Worm (Caenorhabditis elegans) whole organism, L1 larva: ENCODE results near the gene Y37A1A.2.
A peak's percentile ranks its signal among the peaks of the same experiment; 100 is the strongest.

Experiments used
- C04F5.9 ChIP-seq: sonication (generic microtip); optimal IDR thresholded peaks from 2 replicates; lab custom pipeline; 2016; ENCODE audit warnings: missing genetic modification characterization, missing compliant biosample characterization
- C16A3.4 ChIP-seq: fragments of 150-350 bp; optimal IDR thresholded peaks from 2 replicates; lab custom pipeline; 2014; ENCODE audit warnings: missing biosample characterization, missing genetic modification characterization
- C34B4.2 ChIP-seq: sonication (generic microtip); optimal IDR thresholded peaks from 2 replicates; lab custom pipeline; 2017; ENCODE audit warnings: mild to moderate bottlenecking, missing genetic modification characterization, missing compliant biosample characterization
- F16B12.6 ChIP-seq: fragments of 150-350 bp; optimal IDR thresholded peaks from 2 replicates; lab custom pipeline; 2014; ENCODE audit warnings: missing biosample characterization, missing genetic modification characterization
- alr-1 ChIP-seq: fragments of 200-800 bp; sonication (Bioruptor generic); optimal IDR thresholded peaks from 2 replicates; lab custom pipeline; 2018; ENCODE audit warnings: borderline replicate concordance, mild to moderate bottlenecking, missing genetic modification characterization, missing compliant biosample characterization
- aly-2 ChIP-seq: fragments of 150-350 bp; optimal IDR thresholded peaks from 2 replicates; lab custom pipeline; 2014; ENCODE audit warnings: missing biosample characterization, missing genetic modification characterization
- ama-1 ChIP-seq: fragments of 150-350 bp; optimal IDR thresholded peaks from 2 replicates; lab custom pipeline; 2014
- blmp-1 ChIP-seq: fragments of 150-350 bp; optimal IDR thresholded peaks from 2 replicates; lab custom pipeline; 2014; ENCODE audit warnings: missing biosample characterization, missing genetic modification characterization
- ceh-63 ChIP-seq: fragments of 200-800 bp; sonication (Bioruptor generic); optimal IDR thresholded peaks from 2 replicates; lab custom pipeline; 2018; ENCODE audit warnings: mild to moderate bottlenecking, missing genetic modification characterization, missing compliant biosample characterization
- ceh-90 ChIP-seq: sonication (generic microtip); optimal IDR thresholded peaks from 2 replicates; lab custom pipeline; 2016; ENCODE audit warnings: missing genetic modification characterization, missing compliant biosample characterization
- dpl-1 ChIP-seq, 3 experiments: fragments of 150-350 bp in 2 of 3; sonication (generic microtip) in 1 of 3; optimal IDR thresholded peaks; 2 replicates each; lab custom pipeline; 2014 to 2017; ENCODE audit warnings: missing biosample characterization in 3 of 3, missing genetic modification characterization in 3 of 3, missing genetic modification reagents in 3 of 3
- efl-1 ChIP-seq, 4 experiments: fragments of 150-350 bp; optimal IDR thresholded peaks in 3 of 4; peaks in 1 of 4; 1 replicate in 1 of 4; 2 replicates in 3 of 4; lab custom pipeline; 2014; ENCODE audit warnings: missing biosample characterization in 2 of 4, missing genetic modification characterization in 2 of 4, missing genetic modification reagents in 2 of 4
- fkh-8 ChIP-seq: sonication (generic microtip); optimal IDR thresholded peaks from 2 replicates; lab custom pipeline; 2016; ENCODE audit warnings: mild to moderate bottlenecking, missing genetic modification characterization, missing compliant biosample characterization
- fos-1 ChIP-seq: fragments of 150-350 bp; optimal IDR thresholded peaks from 2 replicates; lab custom pipeline; 2014; ENCODE audit warnings: missing biosample characterization, missing genetic modification characterization
- grh-1 ChIP-seq: fragments of 200-800 bp; sonication (Bioruptor generic); IDR thresholded peaks from 2 replicates; pipeline ENCODE4 v1.3.6; 2022; ENCODE audit warnings: missing genetic modification reagents, missing genetic modification characterization, missing compliant biosample characterization
- hlh-17 ChIP-seq: fragments of 200-800 bp; sonication (Bioruptor generic); optimal IDR thresholded peaks from 2 replicates; lab custom pipeline; 2018; ENCODE audit warnings: missing genetic modification characterization, mild to moderate bottlenecking, missing compliant biosample characterization, moderate library complexity, borderline replicate concordance
- hlh-4 ChIP-seq: sonication (generic microtip); optimal IDR thresholded peaks from 2 replicates; lab custom pipeline; 2016; ENCODE audit warnings: mild to moderate bottlenecking, missing genetic modification characterization, missing compliant biosample characterization
- irx-1 ChIP-seq: sonication (generic microtip); optimal IDR thresholded peaks from 2 replicates; lab custom pipeline; 2016; ENCODE audit warnings: missing genetic modification characterization, missing compliant biosample characterization
- isw-1 ChIP-seq: fragments of 200-800 bp; sonication (Bioruptor generic); IDR thresholded peaks from 2 replicates; pipeline ENCODE4 v1.3.6; 2022; ENCODE audit warnings: missing genetic modification characterization, missing compliant biosample characterization
- lin-14 ChIP-seq: fragments of 200-800 bp; sonication (Bioruptor generic); optimal IDR thresholded peaks from 2 replicates; lab custom pipeline; 2018; ENCODE audit warnings: mild to moderate bottlenecking, missing genetic modification characterization, moderate library complexity, missing compliant biosample characterization
- lin-35 ChIP-seq, 2 experiments: fragments of 150-350 bp; optimal IDR thresholded peaks; 2 replicates each; lab custom pipeline; 2014; ENCODE audit warnings: missing biosample characterization in 2 of 2, missing genetic modification characterization in 2 of 2, missing genetic modification reagents in 2 of 2
- lir-3 ChIP-seq: sonication (generic microtip); optimal IDR thresholded peaks from 2 replicates; lab custom pipeline; 2016; ENCODE audit warnings: mild to moderate bottlenecking, missing genetic modification characterization, moderate library complexity, missing compliant biosample characterization; ENCODE audit not compliant: poor library complexity
- lsy-2 ChIP-seq, 2 experiments: fragments of 150-350 bp; optimal IDR thresholded peaks; 2 replicates each; lab custom pipeline; 2014; ENCODE audit warnings: missing biosample characterization in 2 of 2, missing genetic modification characterization in 2 of 2
- mdl-1 ChIP-seq, 2 experiments: fragments of 150-350 bp; optimal IDR thresholded peaks; 2 replicates each; lab custom pipeline; 2014 to 2017; ENCODE audit warnings: missing biosample characterization in 2 of 2, missing genetic modification characterization in 2 of 2, inconsistent platforms in 1 of 2
- mep-1 ChIP-seq: fragments of 150-350 bp; optimal IDR thresholded peaks from 2 replicates; lab custom pipeline; 2014; ENCODE audit warnings: missing biosample characterization, missing genetic modification characterization
- nhr-11 ChIP-seq: fragments of 150-350 bp; optimal IDR thresholded peaks from 2 replicates; lab custom pipeline; 2014; ENCODE audit warnings: missing biosample characterization, missing genetic modification characterization
- nhr-12 ChIP-seq: sonication (generic microtip); optimal IDR thresholded peaks from 2 replicates; lab custom pipeline; 2017; ENCODE audit warnings: missing biosample characterization, missing genetic modification characterization
- nhr-20 ChIP-seq: sonication (generic microtip); optimal IDR thresholded peaks from 2 replicates; lab custom pipeline; 2016; ENCODE audit warnings: mild to moderate bottlenecking, missing genetic modification characterization, missing compliant biosample characterization
- nhr-237 ChIP-seq: fragments of 150-350 bp; optimal IDR thresholded peaks from 2 replicates; lab custom pipeline; 2014; ENCODE audit warnings: missing biosample characterization, missing genetic modification characterization
- nhr-71 ChIP-seq: sonication (generic microtip); optimal IDR thresholded peaks from 2 replicates; lab custom pipeline; 2016; ENCODE audit warnings: mild to moderate bottlenecking, missing genetic modification characterization, moderate library complexity, missing compliant biosample characterization
- nhr-76 ChIP-seq: sonication (generic microtip); optimal IDR thresholded peaks from 2 replicates; lab custom pipeline; 2017; ENCODE audit warnings: missing biosample characterization, missing genetic modification characterization
- nhr-85 ChIP-seq: sonication (generic microtip); peaks from one replicate; lab custom pipeline; 2016; ENCODE audit warnings: missing genetic modification characterization, inconsistent platforms, missing compliant biosample characterization
- nhr-90 ChIP-seq: sonication (generic microtip); optimal IDR thresholded peaks from 2 replicates; lab custom pipeline; 2016; ENCODE audit warnings: mild to moderate bottlenecking, missing genetic modification characterization, missing compliant biosample characterization; ENCODE audit not compliant: poor library complexity
- pag-3 ChIP-seq: sonication (generic microtip); optimal IDR thresholded peaks from 2 replicates; lab custom pipeline; 2017; ENCODE audit warnings: missing genetic modification characterization, mild to moderate bottlenecking, missing compliant biosample characterization, antibody characterized with exemption, borderline replicate concordance; ENCODE audit not compliant: insufficient read depth
- pax-3 ChIP-seq: fragments of 200-800 bp; sonication (Bioruptor generic); optimal IDR thresholded peaks from 2 replicates; lab custom pipeline; 2018; ENCODE audit warnings: mild to moderate bottlenecking, missing genetic modification characterization, moderate library complexity, missing compliant biosample characterization
- pqm-1 ChIP-seq: sonication (generic microtip); optimal IDR thresholded peaks from 3 replicates; lab custom pipeline; 2017; ENCODE audit warnings: missing biosample characterization, missing genetic modification characterization
- rnt-1 ChIP-seq: sonication (generic microtip); optimal IDR thresholded peaks from 2 replicates; lab custom pipeline; 2016; ENCODE audit warnings: mild to moderate bottlenecking, missing genetic modification characterization, moderate library complexity, missing compliant biosample characterization
- skn-1 ChIP-seq: fragments of 150-350 bp; optimal IDR thresholded peaks from 2 replicates; lab custom pipeline; 2014; ENCODE audit warnings: missing biosample characterization, missing genetic modification characterization
- snu-23 ChIP-seq: sonication (generic microtip); optimal IDR thresholded peaks from 2 replicates; lab custom pipeline; 2016; ENCODE audit warnings: missing genetic modification characterization, missing compliant biosample characterization
- sox-4 ChIP-seq: sonication (generic microtip); optimal IDR thresholded peaks from 2 replicates; lab custom pipeline; 2016; ENCODE audit warnings: missing genetic modification characterization, missing compliant biosample characterization
- sup-37 ChIP-seq: fragments of 200-800 bp; sonication (Bioruptor generic); optimal IDR thresholded peaks from 2 replicates; lab custom pipeline; 2018; ENCODE audit warnings: mild to moderate bottlenecking, missing genetic modification characterization, missing compliant biosample characterization
- tbx-2 ChIP-seq: sonication (generic microtip); optimal IDR thresholded peaks from 2 replicates; lab custom pipeline; 2016; ENCODE audit warnings: missing genetic modification characterization, missing compliant biosample characterization
- tlp-1 ChIP-seq: fragments of 150-350 bp; optimal IDR thresholded peaks from 2 replicates; lab custom pipeline; 2014; ENCODE audit warnings: missing biosample characterization, missing genetic modification characterization
- unc-62 ChIP-seq: fragments of 150-350 bp; optimal IDR thresholded peaks from 2 replicates; lab custom pipeline; 2014; ENCODE audit warnings: missing biosample characterization, missing genetic modification reagents, missing genetic modification characterization
- unc-86 ChIP-seq: sonication (generic microtip); optimal IDR thresholded peaks from 2 replicates; lab custom pipeline; 2016; ENCODE audit warnings: missing genetic modification characterization, missing compliant biosample characterization
- unc-98 ChIP-seq: fragments of 200-800 bp; sonication (Bioruptor generic); IDR thresholded peaks from 2 replicates; pipeline ENCODE4 v1.3.6; 2022; ENCODE audit warnings: missing genetic modification characterization, missing compliant biosample characterization
- vab-15 ChIP-seq: sonication (generic microtip); optimal IDR thresholded peaks from 2 replicates; lab custom pipeline; 2017; ENCODE audit warnings: missing genotype, mild to moderate bottlenecking, missing genetic modification characterization, missing compliant biosample characterization
- xbp-1 ChIP-seq: sonication (generic microtip); optimal IDR thresholded peaks from 2 replicates; lab custom pipeline; 2016; ENCODE audit warnings: missing genetic modification characterization, missing compliant biosample characterization
- ztf-11 ChIP-seq, 2 experiments: sonication (generic microtip); optimal IDR thresholded peaks; 2 replicates each; lab custom pipeline; 2016 to 2017; ENCODE audit warnings: missing genetic modification characterization in 2 of 2, missing biosample characterization in 1 of 2, missing compliant biosample characterization in 1 of 2
- ztf-4 ChIP-seq: fragments of 150-350 bp; optimal IDR thresholded peaks from 2 replicates; lab custom pipeline; 2014; ENCODE audit warnings: missing biosample characterization, missing genetic modification characterization

The Y37A1A.2 gene

ce11 chrIV:13881754-13882275, 31.0 kb downstream of the Y37A1A.2 start, which contains the start of gene rpl-29 (continued):
- TF ChIP-seq aly-2 (tag; lab: Kevin White, UChicago), result peak; percentile 85
- no peak for TF ChIP-seq ceh-63 (GFP tag; lab: Kevin White, UChicago)
- TF ChIP-seq ceh-90, result peak; percentile 52
- TF ChIP-seq unc-98, result peak; percentile 29; the same call in 1 of the 2 replicates
- peak; percentile 70 for TF ChIP-seq blmp-1 (tag; lab: Kevin White, UChicago)
- no peak for TF ChIP-seq nhr-76 (tag; lab: Kevin White, UChicago)
- peak; percentile 95 for TF ChIP-seq C16A3.4
- peak; percentile 96 for TF ChIP-seq nhr-71
- no peak for TF ChIP-seq hlh-4 (tag; lab: Kevin White, UChicago)
- no peak for TF ChIP-seq pqm-1 (tag; lab: Kevin White, UChicago)
- TF ChIP-seq ztf-4 (tag; lab: Kevin White, UChicago), result peak; percentile 82
- peak; percentile 99 for TF ChIP-seq lsy-2 (tag; optimal IDR thresholded peaks at IDR 0.05; lab: Kevin White, UChicago)
- peak; percentile 90 for TF ChIP-seq mep-1
- TF ChIP-seq dpl-1 (GFP tag; optimal IDR thresholded peaks at IDR 0.05; lab: Kevin White, UChicago), result peak; percentile 74 to 82 (median 81)
- TF ChIP-seq pax-3, result peak; percentile 61
- TF ChIP-seq vab-15 (tag; lab: Kevin White, UChicago), result peak; percentile 58
- no peak for TF ChIP-seq nhr-12
- peak; percentile 65 for TF ChIP-seq sup-37 (GFP tag; lab: Kevin White, UChicago)
- TF ChIP-seq ztf-11 (tag; optimal IDR thresholded peaks at IDR 0.05; lab: Kevin White, UChicago), result peak in 1 of 2 experiments; percentile 64
- TF ChIP-seq fkh-8, result peak; percentile 86
- no peak for TF ChIP-seq ama-1
- TF ChIP-seq nhr-85, result peak; percentile 97
- TF ChIP-seq tlp-1, result no peak
- peak; percentile 89 to 94 for TF ChIP-seq efl-1 (optimal IDR thresholded peaks at IDR 0.05; lab: Kevin White, UChicago)
- TF ChIP-seq efl-1 (GFP tag; optimal IDR thresholded peaks at IDR 0.05 in 1 of 2; lab: Kevin White, UChicago), result peak; percentile 78 to 98
- peak; percentile 92 for TF ChIP-seq unc-86 (tag; lab: Kevin White, UChicago)
- peak; percentile 95 for TF ChIP-seq isw-1 (GFP tag; lab: Robert Waterston, UW)
- peak; percentile 84 for TF ChIP-seq irx-1 (tag; lab: Kevin White, UChicago)
- peak; percentile 93 for TF ChIP-seq rnt-1 (tag; lab: Kevin White, UChicago)
- TF ChIP-seq nhr-237 (tag; lab: Kevin White, UChicago), result peak; percentile 4
- TF ChIP-seq lin-35 (GFP tag; optimal IDR thresholded peaks at IDR 0.05; lab: Kevin White, UChicago), result peak; percentile 83 to 92
- no peak for TF ChIP-seq hlh-17 (GFP tag; lab: Kevin White, UChicago)
- no peak for TF ChIP-seq pag-3
- peak; percentile 63 for TF ChIP-seq nhr-11 (tag; lab: Kevin White, UChicago)
- peak; percentile 58 for TF ChIP-seq sox-4
- no peak for TF ChIP-seq lir-3 (tag; lab: Kevin White, UChicago)
- peak; percentile 92 for TF ChIP-seq nhr-20 (tag; lab: Kevin White, UChicago)
- no peak for TF ChIP-seq unc-62 (GFP tag; lab: Kevin White, UChicago)
- peak; percentile 91 for TF ChIP-seq xbp-1 (tag; lab: Kevin White, UChicago)
- TF ChIP-seq nhr-90 (tag; lab: Kevin White, UChicago), result peak; percentile 91
- no peak for TF ChIP-seq alr-1 (tag; lab: Kevin White, UChicago)
- peak; percentile 81 for TF ChIP-seq skn-1 (tag; lab: Kevin White, UChicago)

ce11 chrIV:13880803-13881202, 32.0 kb downstream of the Y37A1A.2 start:
- no peak for TF ChIP-seq grh-1 (GFP tag; lab: Robert Waterston, UW)
- TF ChIP-seq skn-1 (tag; lab: Kevin White, UChicago), result no peak
- peak in 1 of 2 experiments; percentile 88 for TF ChIP-seq mdl-1 (tag; optimal IDR thresholded peaks at IDR 0.05; lab: Kevin White, UChicago)
- TF ChIP-seq fos-1 (tag; lab: Kevin White, UChicago), result no peak
- no peak for TF ChIP-seq unc-98
- peak in 1 of 2 experiments; percentile 2 for TF ChIP-seq efl-1 (optimal IDR thresholded peaks at IDR 0.05; lab: Kevin White, UChicago)
- TF ChIP-seq efl-1 (GFP tag; optimal IDR thresholded peaks at IDR 0.05 in 1 of 2; lab: Kevin White, UChicago), result no peak
- TF ChIP-seq isw-1 (GFP tag; lab: Robert Waterston, UW), result no peak
- no peak for TF ChIP-seq pag-3
- no peak for TF ChIP-seq aly-2 (tag; lab: Kevin White, UChicago)
- peak; percentile 83 for TF ChIP-seq lin-14
- TF ChIP-seq ztf-11 (tag; optimal IDR thresholded peaks at IDR 0.05; lab: Kevin White, UChicago), result no peak
- TF ChIP-seq sup-37 (GFP tag; lab: Kevin White, UChicago), result no peak
- peak in 1 of 2 experiments; percentile 18 for TF ChIP-seq lin-35 (GFP tag; optimal IDR thresholded peaks at IDR 0.05; lab: Kevin White, UChicago)
- TF ChIP-seq F16B12.6 (tag; lab: Kevin White, UChicago), result no peak
- peak; percentile 55 for TF ChIP-seq snu-23 (GFP tag; lab: Kevin White, UChicago)
- peak; percentile 24 for TF ChIP-seq tbx-2 (tag; lab: Kevin White, UChicago)
- TF ChIP-seq nhr-76 (tag; lab: Kevin White, UChicago), result no peak
- TF ChIP-seq C04F5.9 (tag; lab: Kevin White, UChicago), result no peak
- TF ChIP-seq C16A3.4, result peak; percentile 13
- no peak for TF ChIP-seq blmp-1 (tag; lab: Kevin White, UChicago)
- no peak for TF ChIP-seq C34B4.2 (tag; lab: Kevin White, UChicago)
- no peak for TF ChIP-seq hlh-17 (GFP tag; lab: Kevin White, UChicago)
